Worm (Caenorhabditis elegans) whole organism, L4/young adult: ENCODE measurements around the gene npp-16.

Source experiments
- dao-5 ChIP-seq: sonication (generic microtip); optimal IDR thresholded peaks from 2 replicates; lab custom pipeline; 2016; ENCODE audit warnings: missing genotype, missing genetic modification characterization, moderate library complexity, missing compliant biosample characterization
- him-1 ChIP-seq: sonication (generic microtip); optimal IDR thresholded peaks from 2 replicates; lab custom pipeline; 2016; ENCODE audit warnings: missing genotype, missing genetic modification reagents, missing genetic modification characterization, missing compliant biosample characterization

- TF ChIP-seq him-1 (tag; lab: Kevin White, UChicago) = no peak
- no peak for TF ChIP-seq dao-5 (tag; lab: Kevin White, UChicago)
Observed at ce11 chrIII:11896652-11897051, 19.1 kb upstream of the npp-16 start.
